Worm (Caenorhabditis elegans): Measurements from ENCODE around the gene F41F3.9.

Gene F41F3.9

ce11 chrV:4655175-4655574, at the start of gene F41F3.9:
Gene F41F3.9 (plus strand): TSS chrV:4655475.
- TF ChIP-seq lin-13 (tag; optimal IDR thresholded peaks at IDR 0.05): no peak
- no peak for TF ChIP-seq ceh-43 (GFP tag; optimal IDR thresholded peaks at IDR 0.05)
- TF ChIP-seq mab-5 (tag; optimal IDR thresholded peaks at IDR 0.05): no peak
- no peak for TF ChIP-seq lsy-2 (tag; optimal IDR thresholded peaks at IDR 0.05)
- TF ChIP-seq ceh-39 (tag; optimal IDR thresholded peaks at IDR 0.05): no peak
- no peak for TF ChIP-seq unc-120 (tag; optimal IDR thresholded peaks at IDR 0.05; ENCODE audit: poor library complexity, severe bottlenecking)
- TF ChIP-seq lin-32 (GFP tag; optimal IDR thresholded peaks at IDR 0.05): no peak

ce11 chrV:4606828-4607227, 48.4 kb upstream of the F41F3.9 start, which contains the start of gene txt-6:
Gene txt-6 (minus strand): TSS chrV:4606928.
- no peak for TF ChIP-seq M03D4.4 (tag; optimal IDR thresholded peaks at IDR 0.05)
- no peak for TF ChIP-seq elt-3 (tag; optimal IDR thresholded peaks at IDR 0.05)
- no peak for TF ChIP-seq nhr-2 (tag; optimal IDR thresholded peaks at IDR 0.05)
- TF ChIP-seq zip-8 (tag; optimal IDR thresholded peaks at IDR 0.05): no peak
- no peak for TF ChIP-seq lin-13 (tag; optimal IDR thresholded peaks at IDR 0.05)
- no peak for TF ChIP-seq ztf-11 (tag; optimal IDR thresholded peaks at IDR 0.05)
- TF ChIP-seq blmp-1 (tag; optimal IDR thresholded peaks at IDR 0.05): no peak
- TF ChIP-seq mab-5 (tag; optimal IDR thresholded peaks at IDR 0.05): no peak
- no peak for TF ChIP-seq ces-1 (GFP tag; optimal IDR thresholded peaks at IDR 0.05)
- no peak for TF ChIP-seq hlh-1 (tag; optimal IDR thresholded peaks at IDR 0.05)
- TF ChIP-seq unc-62 (GFP tag; optimal IDR thresholded peaks at IDR 0.05): no peak
- TF ChIP-seq flh-1 (GFP tag; optimal IDR thresholded peaks at IDR 0.05): no peak
- TF ChIP-seq unc-39 (tag; optimal IDR thresholded peaks at IDR 0.05): no peak
- TF ChIP-seq drap-1 (GFP tag; optimal IDR thresholded peaks at IDR 0.05): no peak
- no peak for TF ChIP-seq unc-120 (tag; optimal IDR thresholded peaks at IDR 0.05; ENCODE audit: poor library complexity, severe bottlenecking)
- no peak for TF ChIP-seq ceh-39 (tag; optimal IDR thresholded peaks at IDR 0.05)
- TF ChIP-seq sem-2 (GFP tag; optimal IDR thresholded peaks at IDR 0.05): no peak
- TF ChIP-seq mls-2 (tag; optimal IDR thresholded peaks at IDR 0.05): no peak
- TF ChIP-seq elt-1 (tag; optimal IDR thresholded peaks at IDR 0.05; ENCODE audit: borderline replicate concordance, insufficient read depth): no peak
- no peak for TF ChIP-seq snpc-4 (tag; optimal IDR thresholded peaks at IDR 0.05)

ce11 chrV:4615802-4616201, 39.5 kb upstream of the F41F3.9 start, which contains the start of the genes Y61A9LA.10 and F54D11.4:
Gene Y61A9LA.10 (minus strand): TSS chrV:4615817.
Gene F54D11.4 (plus strand): TSS chrV:4616151.
- TF ChIP-seq snpc-4 (tag; optimal IDR thresholded peaks at IDR 0.05) (no peak), sptf-1 (tag; optimal IDR thresholded peaks at IDR 0.05) (peak; percentile 64), hlh-1 (tag; optimal IDR thresholded peaks at IDR 0.05) (no peak), nhr-2 (tag; optimal IDR thresholded peaks at IDR 0.05) (no peak), ceh-43 (GFP tag; optimal IDR thresholded peaks at IDR 0.05) (peak; percentile 22), pha-4 (tag; optimal IDR thresholded peaks at IDR 0.05) (no peak), mep-1 (tag; optimal IDR thresholded peaks at IDR 0.05) (peak; percentile 75), ces-1 (GFP tag; optimal IDR thresholded peaks at IDR 0.05) (peak; percentile 65), ceh-39 (tag; optimal IDR thresholded peaks at IDR 0.05) (peak; percentile 13), unc-120 (tag; optimal IDR thresholded peaks at IDR 0.05; ENCODE audit: poor library complexity, severe bottlenecking) (no peak), ztf-11 (tag; optimal IDR thresholded peaks at IDR 0.05) (no peak), ham-2 (GFP tag; optimal IDR thresholded peaks at IDR 0.05) (no peak), M03D4.4 (tag; optimal IDR thresholded peaks at IDR 0.05) (peak; percentile 42), mls-2 (tag; optimal IDR thresholded peaks at IDR 0.05) (no peak), nhr-76 (tag; optimal IDR thresholded peaks at IDR 0.05) (no peak), lin-13 (tag; optimal IDR thresholded peaks at IDR 0.05) (no peak), bed-3 (GFP tag; optimal IDR thresholded peaks at IDR 0.05) (peak; percentile 4), sem-2 (GFP tag; optimal IDR thresholded peaks at IDR 0.05) (no peak), mab-5 (tag; optimal IDR thresholded peaks at IDR 0.05) (no peak), lsy-2 (tag; optimal IDR thresholded peaks at IDR 0.05) (peak; percentile 20), nhr-12 (tag; optimal IDR thresholded peaks at IDR 0.05) (no peak), flh-1 (GFP tag; optimal IDR thresholded peaks at IDR 0.05) (no peak), unc-39 (tag; optimal IDR thresholded peaks at IDR 0.05) (no peak), elt-3 (tag; optimal IDR thresholded peaks at IDR 0.05) (no peak), ceh-83 (GFP tag; optimal IDR thresholded peaks at IDR 0.05) (no peak), elt-1 (tag; optimal IDR thresholded peaks at IDR 0.05; ENCODE audit: borderline replicate concordance, insufficient read depth) (no peak), drap-1 (GFP tag; optimal IDR thresholded peaks at IDR 0.05) (no peak), lin-32 (GFP tag; optimal IDR thresholded peaks at IDR 0.05) (no peak), unc-62 (GFP tag; optimal IDR thresholded peaks at IDR 0.05) (no peak), cnd-1 (tag; optimal IDR thresholded peaks at IDR 0.05) (no peak), nhr-237 (tag; optimal IDR thresholded peaks at IDR 0.05) (peak; percentile 14), blmp-1 (tag; optimal IDR thresholded peaks at IDR 0.05) (no peak), tbx-8 (GFP tag; optimal IDR thresholded peaks at IDR 0.05) (no peak), zip-8 (tag; optimal IDR thresholded peaks at IDR 0.05) (no peak), nhr-28 (tag; optimal IDR thresholded peaks at IDR 0.05) (no peak)

Data from whole organism, mixed stage, embryonic.